Worm (Caenorhabditis elegans) whole organism, L3 larva: Measurements from ENCODE around the gene eif-3.D.

Source experiments
- ama-1 ChIP-seq: fragments of 150-350 bp; optimal IDR thresholded peaks from 2 replicates; lab custom pipeline; 2018
- nfya-1 ChIP-seq: sonication (generic microtip); optimal IDR thresholded peaks from 2 replicates; lab custom pipeline; 2017; ENCODE audit warnings: missing genetic modification characterization, mild to moderate bottlenecking, missing compliant biosample characterization, antibody characterized with exemption, moderate library complexity; ENCODE audit not compliant: insufficient read depth
- snpc-4 ChIP-seq: fragments of 150-350 bp; optimal IDR thresholded peaks from 2 replicates; lab custom pipeline; 2014; ENCODE audit warnings: missing biosample characterization, missing genetic modification characterization

- TF ChIP-seq snpc-4 (no peak), ama-1 (no peak), nfya-1 (tag; lab: Kevin White, UChicago) (no peak)
Observed at ce11 chrIII:8962475-8962874, 8.9 kb downstream of the eif-3.D start.
